Worm (Caenorhabditis elegans) whole organism, early embryonic: ENCODE results near the gene F18A11.2.

Experiments
- F13C5.2 ChIP-seq: sonication (generic microtip); optimal IDR thresholded peaks from 2 replicates; lab custom pipeline; 2017; ENCODE audit warnings: mild to moderate bottlenecking, missing genetic modification characterization, inconsistent platforms, missing compliant biosample characterization
- aly-1 ChIP-seq: sonication (generic microtip); optimal IDR thresholded peaks from 2 replicates; lab custom pipeline; 2016; ENCODE audit warnings: missing genetic modification characterization, missing compliant biosample characterization
- ama-1 ChIP-seq: fragments of 150-350 bp; optimal IDR thresholded peaks from 2 replicates; lab custom pipeline; 2014
- ets-7 ChIP-seq: sonication (generic microtip); optimal IDR thresholded peaks from 2 replicates; lab custom pipeline; 2016; ENCODE audit warnings: missing genotype, missing genetic modification characterization, missing compliant biosample characterization
- hmbx-1 ChIP-seq: sonication (generic microtip); optimal IDR thresholded peaks from 2 replicates; lab custom pipeline; 2016; ENCODE audit warnings: mild to moderate bottlenecking, missing genetic modification characterization, missing compliant biosample characterization
- hmg-4 ChIP-seq: fragments of 200-800 bp; sonication (Bioruptor generic); optimal IDR thresholded peaks from 2 replicates; lab custom pipeline; 2018; ENCODE audit warnings: mild to moderate bottlenecking, missing genetic modification characterization, missing compliant biosample characterization
- pes-1 ChIP-seq: fragments of 200-800 bp; sonication (Bioruptor generic); IDR thresholded peaks from 2 replicates; pipeline ENCODE4 v1.3.6; 2022; ENCODE audit warnings: missing genetic modification reagents, missing genetic modification characterization, missing compliant biosample characterization
- sea-1 ChIP-seq: fragments of 200-800 bp; sonication (Bioruptor generic); conservative IDR thresholded peaks from 2 replicates; pipeline ENCODE4 v1.3.6; 2022; ENCODE audit warnings: missing genetic modification characterization, missing compliant biosample characterization

- TF ChIP-seq ama-1 (lab: Kevin White, UChicago): no peak
- no peak for TF ChIP-seq aly-1
- TF ChIP-seq F13C5.2 (tag; lab: Kevin White, UChicago): no peak
- no peak for TF ChIP-seq hmg-4 (GFP tag; lab: Kevin White, UChicago)
- TF ChIP-seq pes-1 (GFP tag; lab: Robert Waterston, UW): no peak
- no peak for TF ChIP-seq ets-7 (tag; lab: Kevin White, UChicago)
- TF ChIP-seq sea-1 (GFP tag; lab: Robert Waterston, UW): no peak
- no peak for TF ChIP-seq hmbx-1 (tag; lab: Kevin White, UChicago)
These were observed 18.6 kb downstream of the F18A11.2 start for ce11 chrII:13050050-13050449.
